Fruit fly (Drosophila melanogaster) Kc167 (cell line): ENCODE measurements around the gene CG5157.

Source experiments
- insv ChIP-seq: fragments of >200 bp; optimal IDR thresholded peaks from 3 replicates; lab custom pipeline; 2018; ENCODE audit warnings: missing external identifiers
- psq ChIP-seq: fragments of >200 bp; optimal IDR thresholded peaks from 2 replicates; lab custom pipeline; 2017; ENCODE audit warnings: missing external identifiers

DNA sequence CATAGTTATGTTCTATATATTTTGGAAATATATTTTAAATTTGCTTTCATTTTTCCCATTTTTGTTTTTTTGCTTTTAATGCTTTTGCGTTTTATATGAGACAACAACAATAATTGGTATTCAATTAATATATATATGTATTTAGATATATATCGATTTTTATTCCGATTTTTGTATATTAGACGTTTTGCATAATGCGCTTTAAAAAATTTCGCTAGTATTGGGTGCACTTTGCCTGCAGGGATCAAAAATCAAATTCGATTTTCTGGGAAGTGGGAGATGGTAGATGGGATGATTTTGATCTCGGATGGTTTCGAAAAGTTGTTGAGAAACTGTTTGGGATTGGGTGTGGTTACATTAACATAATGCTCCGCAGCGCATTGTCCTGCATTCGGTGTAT lies at the start of gene CG5157:
- TF ChIP-seq insv, result no peak
- no peak for TF ChIP-seq psq
